Worm (Caenorhabditis elegans) whole organism, L1 larva: ENCODE results near the gene acr-12.

Source experiments
- C04F5.9 ChIP-seq: sonication (generic microtip); optimal IDR thresholded peaks from 2 replicates; lab custom pipeline; 2016; ENCODE audit warnings: missing genetic modification characterization, missing compliant biosample characterization
- C16A3.4 ChIP-seq: fragments of 150-350 bp; optimal IDR thresholded peaks from 2 replicates; lab custom pipeline; 2014; ENCODE audit warnings: missing biosample characterization, missing genetic modification characterization
- F16B12.6 ChIP-seq: fragments of 150-350 bp; optimal IDR thresholded peaks from 2 replicates; lab custom pipeline; 2014; ENCODE audit warnings: missing biosample characterization, missing genetic modification characterization
- alr-1 ChIP-seq: fragments of 200-800 bp; sonication (Bioruptor generic); optimal IDR thresholded peaks from 2 replicates; lab custom pipeline; 2018; ENCODE audit warnings: borderline replicate concordance, mild to moderate bottlenecking, missing genetic modification characterization, missing compliant biosample characterization
- aly-2 ChIP-seq: fragments of 150-350 bp; optimal IDR thresholded peaks from 2 replicates; lab custom pipeline; 2014; ENCODE audit warnings: missing biosample characterization, missing genetic modification characterization
- ama-1 ChIP-seq: fragments of 150-350 bp; optimal IDR thresholded peaks from 2 replicates; lab custom pipeline; 2014
- ceh-90 ChIP-seq: sonication (generic microtip); optimal IDR thresholded peaks from 2 replicates; lab custom pipeline; 2016; ENCODE audit warnings: missing genetic modification characterization, missing compliant biosample characterization
- dpl-1 ChIP-seq, 3 experiments: fragments of 150-350 bp in 2 of 3; sonication (generic microtip) in 1 of 3; optimal IDR thresholded peaks; 2 replicates each; lab custom pipeline; 2014 to 2017; ENCODE audit warnings: missing biosample characterization in 3 of 3, missing genetic modification characterization in 3 of 3, missing genetic modification reagents in 3 of 3
- efl-1 ChIP-seq, 4 experiments: fragments of 150-350 bp; optimal IDR thresholded peaks in 3 of 4; peaks in 1 of 4; 1 replicate in 1 of 4; 2 replicates in 3 of 4; lab custom pipeline; 2014; ENCODE audit warnings: missing biosample characterization in 2 of 4, missing genetic modification characterization in 2 of 4, missing genetic modification reagents in 2 of 4
- egl-13 ChIP-seq: sonication (generic microtip); optimal IDR thresholded peaks from 2 replicates; lab custom pipeline; 2016; ENCODE audit warnings: missing genotype, missing genetic modification reagents, missing genetic modification characterization, missing compliant biosample characterization
- egl-27 ChIP-seq, 2 experiments: fragments of 150-350 bp in 1 of 2; sonication (generic microtip); optimal IDR thresholded peaks; 3 replicates each; lab custom pipeline; 2017 to 2018; ENCODE audit warnings: missing biosample characterization in 2 of 2, missing genetic modification characterization in 2 of 2, missing genetic modification reagents in 2 of 2
- elt-2 ChIP-seq: sonication (generic microtip); optimal IDR thresholded peaks from 2 replicates; lab custom pipeline; 2016; ENCODE audit warnings: missing genetic modification characterization, mild to moderate bottlenecking, inconsistent platforms, missing compliant biosample characterization, missing genetic modification reagents
- elt-3 ChIP-seq, 6 experiments: fragments of 150-350 bp in 1 of 6; sonication (generic microtip); optimal IDR thresholded peaks; 2 replicates each; lab custom pipeline; 2017 to 2018; ENCODE audit warnings: missing biosample characterization in 6 of 6, missing genetic modification characterization in 6 of 6, inconsistent platforms in 1 of 6
- ets-5 ChIP-seq: fragments of 200-800 bp; sonication (Bioruptor generic); IDR thresholded peaks from 2 replicates; pipeline ENCODE4 v1.3.6; 2022; ENCODE audit warnings: missing genetic modification characterization, missing compliant biosample characterization
- fkh-10 ChIP-seq: sonication (generic microtip); optimal IDR thresholded peaks from 2 replicates; lab custom pipeline; 2017; ENCODE audit warnings: missing biosample characterization, missing genetic modification reagents, missing genetic modification characterization
- fkh-4 ChIP-seq: sonication (generic microtip); optimal IDR thresholded peaks from 2 replicates; lab custom pipeline; 2016; ENCODE audit warnings: missing compliant biosample characterization, missing genetic modification characterization, borderline replicate concordance
- fkh-8 ChIP-seq: sonication (generic microtip); optimal IDR thresholded peaks from 2 replicates; lab custom pipeline; 2016; ENCODE audit warnings: mild to moderate bottlenecking, missing genetic modification characterization, missing compliant biosample characterization
- fos-1 ChIP-seq: fragments of 150-350 bp; optimal IDR thresholded peaks from 2 replicates; lab custom pipeline; 2014; ENCODE audit warnings: missing biosample characterization, missing genetic modification characterization
- grh-1 ChIP-seq: fragments of 200-800 bp; sonication (Bioruptor generic); IDR thresholded peaks from 2 replicates; pipeline ENCODE4 v1.3.6; 2022; ENCODE audit warnings: missing genetic modification reagents, missing genetic modification characterization, missing compliant biosample characterization
- hlh-4 ChIP-seq: sonication (generic microtip); optimal IDR thresholded peaks from 2 replicates; lab custom pipeline; 2016; ENCODE audit warnings: mild to moderate bottlenecking, missing genetic modification characterization, missing compliant biosample characterization
- isw-1 ChIP-seq: fragments of 200-800 bp; sonication (Bioruptor generic); IDR thresholded peaks from 2 replicates; pipeline ENCODE4 v1.3.6; 2022; ENCODE audit warnings: missing genetic modification characterization, missing compliant biosample characterization
- lin-14 ChIP-seq: fragments of 200-800 bp; sonication (Bioruptor generic); optimal IDR thresholded peaks from 2 replicates; lab custom pipeline; 2018; ENCODE audit warnings: mild to moderate bottlenecking, missing genetic modification characterization, moderate library complexity, missing compliant biosample characterization
- lin-15B ChIP-seq: fragments of 150-350 bp; sonication (generic microtip); optimal IDR thresholded peaks from 3 replicates; lab custom pipeline; 2014; ENCODE audit warnings: missing biosample characterization, missing genetic modification characterization
- lin-35 ChIP-seq, 2 experiments: fragments of 150-350 bp; optimal IDR thresholded peaks; 2 replicates each; lab custom pipeline; 2014; ENCODE audit warnings: missing biosample characterization in 2 of 2, missing genetic modification characterization in 2 of 2, missing genetic modification reagents in 2 of 2
- lin-39 ChIP-seq: fragments of 150-350 bp; optimal IDR thresholded peaks from 2 replicates; lab custom pipeline; 2014; ENCODE audit warnings: missing biosample characterization, missing genetic modification reagents, missing genetic modification characterization
- lir-3 ChIP-seq: sonication (generic microtip); optimal IDR thresholded peaks from 2 replicates; lab custom pipeline; 2016; ENCODE audit warnings: mild to moderate bottlenecking, missing genetic modification characterization, moderate library complexity, missing compliant biosample characterization; ENCODE audit not compliant: poor library complexity
- lsy-2 ChIP-seq, 2 experiments: fragments of 150-350 bp; optimal IDR thresholded peaks; 2 replicates each; lab custom pipeline; 2014; ENCODE audit warnings: missing biosample characterization in 2 of 2, missing genetic modification characterization in 2 of 2
- mef-2 ChIP-seq: fragments of 150-350 bp; optimal IDR thresholded peaks from 2 replicates; lab custom pipeline; 2014; ENCODE audit warnings: missing biosample characterization, missing genetic modification characterization
- mep-1 ChIP-seq: fragments of 150-350 bp; optimal IDR thresholded peaks from 2 replicates; lab custom pipeline; 2014; ENCODE audit warnings: missing biosample characterization, missing genetic modification characterization
- nhr-12 ChIP-seq: sonication (generic microtip); optimal IDR thresholded peaks from 2 replicates; lab custom pipeline; 2017; ENCODE audit warnings: missing biosample characterization, missing genetic modification characterization
- nhr-19 ChIP-seq: fragments of 200-800 bp; sonication (Bioruptor generic); conservative IDR thresholded peaks from 2 replicates; pipeline ENCODE4 v1.3.6; 2022; ENCODE audit warnings: missing genetic modification characterization, missing compliant biosample characterization
- nhr-20 ChIP-seq: sonication (generic microtip); optimal IDR thresholded peaks from 2 replicates; lab custom pipeline; 2016; ENCODE audit warnings: mild to moderate bottlenecking, missing genetic modification characterization, missing compliant biosample characterization
- nhr-76 ChIP-seq: sonication (generic microtip); optimal IDR thresholded peaks from 2 replicates; lab custom pipeline; 2017; ENCODE audit warnings: missing biosample characterization, missing genetic modification characterization
- nhr-77 ChIP-seq: fragments of 150-350 bp; optimal IDR thresholded peaks from 2 replicates; lab custom pipeline; 2014; ENCODE audit warnings: missing biosample characterization, missing genetic modification characterization
- nhr-84 ChIP-seq: sonication (generic microtip); optimal IDR thresholded peaks from 2 replicates; lab custom pipeline; 2017; ENCODE audit warnings: missing biosample characterization, missing genetic modification characterization
- pag-3 ChIP-seq: sonication (generic microtip); optimal IDR thresholded peaks from 2 replicates; lab custom pipeline; 2017; ENCODE audit warnings: missing genetic modification characterization, mild to moderate bottlenecking, missing compliant biosample characterization, antibody characterized with exemption, borderline replicate concordance; ENCODE audit not compliant: insufficient read depth
- pax-3 ChIP-seq: fragments of 200-800 bp; sonication (Bioruptor generic); optimal IDR thresholded peaks from 2 replicates; lab custom pipeline; 2018; ENCODE audit warnings: mild to moderate bottlenecking, missing genetic modification characterization, moderate library complexity, missing compliant biosample characterization
- pqm-1 ChIP-seq: sonication (generic microtip); optimal IDR thresholded peaks from 3 replicates; lab custom pipeline; 2017; ENCODE audit warnings: missing biosample characterization, missing genetic modification characterization
- skn-1 ChIP-seq: fragments of 150-350 bp; optimal IDR thresholded peaks from 2 replicates; lab custom pipeline; 2014; ENCODE audit warnings: missing biosample characterization, missing genetic modification characterization
- snpc-4 ChIP-seq: fragments of 150-350 bp; optimal IDR thresholded peaks from 2 replicates; lab custom pipeline; 2014; ENCODE audit warnings: missing biosample characterization, missing genetic modification characterization
- sox-4 ChIP-seq: sonication (generic microtip); optimal IDR thresholded peaks from 2 replicates; lab custom pipeline; 2016; ENCODE audit warnings: missing genetic modification characterization, missing compliant biosample characterization
- sptf-1 ChIP-seq: fragments of 150-350 bp; optimal IDR thresholded peaks from 2 replicates; lab custom pipeline; 2014; ENCODE audit warnings: missing biosample characterization, missing genetic modification characterization
- tlp-1 ChIP-seq: fragments of 150-350 bp; optimal IDR thresholded peaks from 2 replicates; lab custom pipeline; 2014; ENCODE audit warnings: missing biosample characterization, missing genetic modification characterization
- unc-30 ChIP-seq: sonication (generic microtip); optimal IDR thresholded peaks from 2 replicates; lab custom pipeline; 2017; ENCODE audit warnings: missing biosample characterization, missing genetic modification characterization
- unc-62 ChIP-seq: fragments of 150-350 bp; optimal IDR thresholded peaks from 2 replicates; lab custom pipeline; 2014; ENCODE audit warnings: missing biosample characterization, missing genetic modification reagents, missing genetic modification characterization
- vab-15 ChIP-seq: sonication (generic microtip); optimal IDR thresholded peaks from 2 replicates; lab custom pipeline; 2017; ENCODE audit warnings: missing genotype, mild to moderate bottlenecking, missing genetic modification characterization, missing compliant biosample characterization
- zag-1 ChIP-seq: fragments of 150-350 bp; optimal IDR thresholded peaks from 2 replicates; lab custom pipeline; 2014; ENCODE audit warnings: missing biosample characterization, missing genetic modification characterization
- zip-4 ChIP-seq: fragments of 200-800 bp; sonication (Bioruptor generic); optimal IDR thresholded peaks from 2 replicates; lab custom pipeline; 2018; ENCODE audit warnings: mild to moderate bottlenecking, missing genetic modification characterization, moderate library complexity, missing compliant biosample characterization
- ztf-11 ChIP-seq, 2 experiments: sonication (generic microtip); optimal IDR thresholded peaks; 2 replicates each; lab custom pipeline; 2016 to 2017; ENCODE audit warnings: missing genetic modification characterization in 2 of 2, missing biosample characterization in 1 of 2, missing compliant biosample characterization in 1 of 2

acr-12 gene

ce11 chrX:13536759-13537158 lies 4.1 kb downstream of the acr-12 start, which contains the start of gene R01E6.5:
Gene R01E6.5 (plus strand): TSS chrX:13537059.
- TF ChIP-seq lin-15B (tag; lab: Kevin White, UChicago) = no peak
- TF ChIP-seq nhr-12 (tag; lab: Kevin White, UChicago) = no peak
- no peak for TF ChIP-seq zip-4 (GFP tag; lab: Kevin White, UChicago)
- TF ChIP-seq unc-30 (tag; lab: Kevin White, UChicago) = no peak
- TF ChIP-seq ceh-90 = no peak
- no peak for TF ChIP-seq pax-3 (tag; lab: Kevin White, UChicago)
- no peak for TF ChIP-seq lin-14 (GFP tag; lab: Kevin White, UChicago)

ce11 chrX:13539701-13540100 lies 7.0 kb downstream of the acr-12 start:
- TF ChIP-seq vab-15 (tag; lab: Kevin White, UChicago) (no peak), lin-15B (tag; lab: Kevin White, UChicago) (no peak), pag-3 (tag; lab: Kevin White, UChicago) (no peak), sptf-1 (tag; lab: Kevin White, UChicago) (no peak), nhr-77 (tag; lab: Kevin White, UChicago) (no peak), egl-27 (tag; optimal IDR thresholded peaks at IDR 0.05; lab: Kevin White, UChicago) (no peak), nhr-84 (no peak), grh-1 (GFP tag; lab: Robert Waterston, UW) (peak; percentile 85), nhr-76 (tag; lab: Kevin White, UChicago) (no peak), snpc-4 (tag; lab: Kevin White, UChicago) (no peak), pqm-1 (tag; lab: Kevin White, UChicago) (no peak), ztf-11 (tag; optimal IDR thresholded peaks at IDR 0.05; lab: Kevin White, UChicago) (no peak), elt-2 (no peak), egl-13 (tag; lab: Kevin White, UChicago) (no peak), nhr-19 (GFP tag; lab: Robert Waterston, UW) (peak; percentile 91), lin-14 (GFP tag; lab: Kevin White, UChicago) (peak; percentile 87), nhr-20 (tag; lab: Kevin White, UChicago) (peak; percentile 96), elt-3 (tag; optimal IDR thresholded peaks at IDR 0.05; lab: Kevin White, UChicago) (peak in 5 of 6 experiments; percentile 23 to 93 (median 90)), efl-1 (optimal IDR thresholded peaks at IDR 0.05; lab: Kevin White, UChicago) (peak in 1 of 2 experiments; percentile 5), efl-1 (GFP tag; optimal IDR thresholded peaks at IDR 0.05 in 1 of 2; lab: Kevin White, UChicago) (peak in 1 of 2 experiments; percentile 85), F16B12.6 (tag; lab: Kevin White, UChicago) (no peak), zip-4 (GFP tag; lab: Kevin White, UChicago) (no peak), C04F5.9 (no peak), lir-3 (tag; lab: Kevin White, UChicago) (peak; percentile 48), alr-1 (no peak), unc-30 (tag; lab: Kevin White, UChicago) (no peak), fkh-4 (tag; lab: Kevin White, UChicago) (no peak), mef-2 (tag; lab: Kevin White, UChicago) (no peak), C16A3.4 (tag; lab: Kevin White, UChicago) (peak; percentile 58), nhr-12 (tag; lab: Kevin White, UChicago) (no peak), mep-1 (tag; lab: Kevin White, UChicago) (peak; percentile 30), hlh-4 (tag; lab: Kevin White, UChicago) (no peak), lin-35 (GFP tag; optimal IDR thresholded peaks at IDR 0.05; lab: Kevin White, UChicago) (peak in 1 of 2 experiments; percentile 72), zag-1 (tag; lab: Kevin White, UChicago) (no peak), tlp-1 (no peak), unc-62 (GFP tag; lab: Kevin White, UChicago) (no peak), skn-1 (tag; lab: Kevin White, UChicago) (peak; percentile 68), lin-39 (tag; lab: Kevin White, UChicago) (no peak), ets-5 (no peak), sox-4 (no peak), ama-1 (lab: Kevin White, UChicago) (no peak), fos-1 (tag; lab: Kevin White, UChicago) (no peak), isw-1 (GFP tag; lab: Robert Waterston, UW) (no peak), dpl-1 (GFP tag; optimal IDR thresholded peaks at IDR 0.05; lab: Kevin White, UChicago) (peak in 1 of 3 experiments; percentile 26), fkh-10 (GFP tag; lab: Kevin White, UChicago) (no peak), pax-3 (tag; lab: Kevin White, UChicago) (no peak), fkh-8 (tag; lab: Kevin White, UChicago) (no peak), lsy-2 (tag; optimal IDR thresholded peaks at IDR 0.05; lab: Kevin White, UChicago) (peak; percentile 43 to 67), aly-2 (tag; lab: Kevin White, UChicago) (no peak)
